Worm (Caenorhabditis elegans) whole organism, L1 larva: ENCODE results near the gene asd-1.

Source experiments
- C04F5.9 ChIP-seq: sonication (generic microtip); optimal IDR thresholded peaks from 2 replicates; lab custom pipeline; 2016; ENCODE audit warnings: missing genetic modification characterization, missing compliant biosample characterization
- C34B4.2 ChIP-seq: sonication (generic microtip); optimal IDR thresholded peaks from 2 replicates; lab custom pipeline; 2017; ENCODE audit warnings: mild to moderate bottlenecking, missing genetic modification characterization, missing compliant biosample characterization
- F16B12.6 ChIP-seq: fragments of 150-350 bp; optimal IDR thresholded peaks from 2 replicates; lab custom pipeline; 2014; ENCODE audit warnings: missing biosample characterization, missing genetic modification characterization
- Y116A8C.19 ChIP-seq: sonication (generic microtip); optimal IDR thresholded peaks from 2 replicates; lab custom pipeline; 2016; ENCODE audit warnings: missing compliant biosample characterization, missing genetic modification characterization, borderline replicate concordance
- aha-1 ChIP-seq: fragments of 150-350 bp; optimal IDR thresholded peaks from 2 replicates; lab custom pipeline; 2014; ENCODE audit warnings: missing biosample characterization, missing genetic modification characterization
- alr-1 ChIP-seq: fragments of 200-800 bp; sonication (Bioruptor generic); optimal IDR thresholded peaks from 2 replicates; lab custom pipeline; 2018; ENCODE audit warnings: borderline replicate concordance, mild to moderate bottlenecking, missing genetic modification characterization, missing compliant biosample characterization
- ceh-82 ChIP-seq, 3 experiments: fragments of 150-350 bp in 1 of 3; sonication (generic microtip) in 2 of 3; optimal IDR thresholded peaks; 2 replicates each; lab custom pipeline; 2014 to 2017; ENCODE audit warnings: missing biosample characterization in 3 of 3, missing genetic modification characterization in 3 of 3
- ceh-88 ChIP-seq: fragments of 200-800 bp; sonication (Bioruptor generic); IDR thresholded peaks from 2 replicates; pipeline ENCODE4 v1.3.6; 2022; ENCODE audit warnings: missing genetic modification characterization, missing compliant biosample characterization
- dsc-1 ChIP-seq: sonication (generic microtip); optimal IDR thresholded peaks from 2 replicates; lab custom pipeline; 2016; ENCODE audit warnings: mild to moderate bottlenecking, missing genetic modification characterization, missing compliant biosample characterization
- efl-1 ChIP-seq, 4 experiments: fragments of 150-350 bp; optimal IDR thresholded peaks in 3 of 4; peaks in 1 of 4; 1 replicate in 1 of 4; 2 replicates in 3 of 4; lab custom pipeline; 2014; ENCODE audit warnings: missing biosample characterization in 2 of 4, missing genetic modification characterization in 2 of 4, missing genetic modification reagents in 2 of 4
- egl-13 ChIP-seq: sonication (generic microtip); optimal IDR thresholded peaks from 2 replicates; lab custom pipeline; 2016; ENCODE audit warnings: missing genotype, missing genetic modification reagents, missing genetic modification characterization, missing compliant biosample characterization
- egl-27 ChIP-seq, 2 experiments: fragments of 150-350 bp in 1 of 2; sonication (generic microtip); optimal IDR thresholded peaks; 3 replicates each; lab custom pipeline; 2017 to 2018; ENCODE audit warnings: missing biosample characterization in 2 of 2, missing genetic modification characterization in 2 of 2, missing genetic modification reagents in 2 of 2
- elt-3 ChIP-seq, 6 experiments: fragments of 150-350 bp in 1 of 6; sonication (generic microtip); optimal IDR thresholded peaks; 2 replicates each; lab custom pipeline; 2017 to 2018; ENCODE audit warnings: missing biosample characterization in 6 of 6, missing genetic modification characterization in 6 of 6, inconsistent platforms in 1 of 6
- fkh-4 ChIP-seq: sonication (generic microtip); optimal IDR thresholded peaks from 2 replicates; lab custom pipeline; 2016; ENCODE audit warnings: missing compliant biosample characterization, missing genetic modification characterization, borderline replicate concordance
- fos-1 ChIP-seq: fragments of 150-350 bp; optimal IDR thresholded peaks from 2 replicates; lab custom pipeline; 2014; ENCODE audit warnings: missing biosample characterization, missing genetic modification characterization
- grh-1 ChIP-seq: fragments of 200-800 bp; sonication (Bioruptor generic); IDR thresholded peaks from 2 replicates; pipeline ENCODE4 v1.3.6; 2022; ENCODE audit warnings: missing genetic modification reagents, missing genetic modification characterization, missing compliant biosample characterization
- irx-1 ChIP-seq: sonication (generic microtip); optimal IDR thresholded peaks from 2 replicates; lab custom pipeline; 2016; ENCODE audit warnings: missing genetic modification characterization, missing compliant biosample characterization
- isw-1 ChIP-seq: fragments of 200-800 bp; sonication (Bioruptor generic); IDR thresholded peaks from 2 replicates; pipeline ENCODE4 v1.3.6; 2022; ENCODE audit warnings: missing genetic modification characterization, missing compliant biosample characterization
- jun-1 ChIP-seq: fragments of 150-350 bp; optimal IDR thresholded peaks from 2 replicates; lab custom pipeline; 2014; ENCODE audit warnings: missing biosample characterization, missing genetic modification reagents, missing genetic modification characterization
- lin-13 ChIP-seq: fragments of 150-350 bp; optimal IDR thresholded peaks from 2 replicates; lab custom pipeline; 2014; ENCODE audit warnings: missing biosample characterization, missing genetic modification reagents, missing genetic modification characterization
- lin-14 ChIP-seq: fragments of 200-800 bp; sonication (Bioruptor generic); optimal IDR thresholded peaks from 2 replicates; lab custom pipeline; 2018; ENCODE audit warnings: mild to moderate bottlenecking, missing genetic modification characterization, moderate library complexity, missing compliant biosample characterization
- lin-35 ChIP-seq, 2 experiments: fragments of 150-350 bp; optimal IDR thresholded peaks; 2 replicates each; lab custom pipeline; 2014; ENCODE audit warnings: missing biosample characterization in 2 of 2, missing genetic modification characterization in 2 of 2, missing genetic modification reagents in 2 of 2
- lir-3 ChIP-seq: sonication (generic microtip); optimal IDR thresholded peaks from 2 replicates; lab custom pipeline; 2016; ENCODE audit warnings: mild to moderate bottlenecking, missing genetic modification characterization, moderate library complexity, missing compliant biosample characterization; ENCODE audit not compliant: poor library complexity
- lsy-2 ChIP-seq, 2 experiments: fragments of 150-350 bp; optimal IDR thresholded peaks; 2 replicates each; lab custom pipeline; 2014; ENCODE audit warnings: missing biosample characterization in 2 of 2, missing genetic modification characterization in 2 of 2
- mab-9 ChIP-seq: fragments of 200-800 bp; sonication (Bioruptor generic); IDR thresholded peaks from 2 replicates; pipeline ENCODE4 v1.3.6; 2022; ENCODE audit warnings: missing genetic modification reagents, missing genetic modification characterization, missing compliant biosample characterization
- mef-2 ChIP-seq: fragments of 150-350 bp; optimal IDR thresholded peaks from 2 replicates; lab custom pipeline; 2014; ENCODE audit warnings: missing biosample characterization, missing genetic modification characterization
- mep-1 ChIP-seq: fragments of 150-350 bp; optimal IDR thresholded peaks from 2 replicates; lab custom pipeline; 2014; ENCODE audit warnings: missing biosample characterization, missing genetic modification characterization
- nhr-20 ChIP-seq: sonication (generic microtip); optimal IDR thresholded peaks from 2 replicates; lab custom pipeline; 2016; ENCODE audit warnings: mild to moderate bottlenecking, missing genetic modification characterization, missing compliant biosample characterization
- nhr-28 ChIP-seq: fragments of 150-350 bp; optimal IDR thresholded peaks from 2 replicates; lab custom pipeline; 2014; ENCODE audit warnings: missing biosample characterization, missing genetic modification characterization
- nhr-71 ChIP-seq: sonication (generic microtip); optimal IDR thresholded peaks from 2 replicates; lab custom pipeline; 2016; ENCODE audit warnings: mild to moderate bottlenecking, missing genetic modification characterization, moderate library complexity, missing compliant biosample characterization
- nhr-85 ChIP-seq: sonication (generic microtip); peaks from one replicate; lab custom pipeline; 2016; ENCODE audit warnings: missing genetic modification characterization, inconsistent platforms, missing compliant biosample characterization
- pag-3 ChIP-seq: sonication (generic microtip); optimal IDR thresholded peaks from 2 replicates; lab custom pipeline; 2017; ENCODE audit warnings: missing genetic modification characterization, mild to moderate bottlenecking, missing compliant biosample characterization, antibody characterized with exemption, borderline replicate concordance; ENCODE audit not compliant: insufficient read depth
- pax-3 ChIP-seq: fragments of 200-800 bp; sonication (Bioruptor generic); optimal IDR thresholded peaks from 2 replicates; lab custom pipeline; 2018; ENCODE audit warnings: mild to moderate bottlenecking, missing genetic modification characterization, moderate library complexity, missing compliant biosample characterization
- pqm-1 ChIP-seq: sonication (generic microtip); optimal IDR thresholded peaks from 3 replicates; lab custom pipeline; 2017; ENCODE audit warnings: missing biosample characterization, missing genetic modification characterization
- rnt-1 ChIP-seq: sonication (generic microtip); optimal IDR thresholded peaks from 2 replicates; lab custom pipeline; 2016; ENCODE audit warnings: mild to moderate bottlenecking, missing genetic modification characterization, moderate library complexity, missing compliant biosample characterization
- skn-1 ChIP-seq: fragments of 150-350 bp; optimal IDR thresholded peaks from 2 replicates; lab custom pipeline; 2014; ENCODE audit warnings: missing biosample characterization, missing genetic modification characterization
- snpc-4 ChIP-seq: fragments of 150-350 bp; optimal IDR thresholded peaks from 2 replicates; lab custom pipeline; 2014; ENCODE audit warnings: missing biosample characterization, missing genetic modification characterization
- snu-23 ChIP-seq: sonication (generic microtip); optimal IDR thresholded peaks from 2 replicates; lab custom pipeline; 2016; ENCODE audit warnings: missing genetic modification characterization, missing compliant biosample characterization
- sup-37 ChIP-seq: fragments of 200-800 bp; sonication (Bioruptor generic); optimal IDR thresholded peaks from 2 replicates; lab custom pipeline; 2018; ENCODE audit warnings: mild to moderate bottlenecking, missing genetic modification characterization, missing compliant biosample characterization
- unc-30 ChIP-seq: sonication (generic microtip); optimal IDR thresholded peaks from 2 replicates; lab custom pipeline; 2017; ENCODE audit warnings: missing biosample characterization, missing genetic modification characterization
- unc-86 ChIP-seq: sonication (generic microtip); optimal IDR thresholded peaks from 2 replicates; lab custom pipeline; 2016; ENCODE audit warnings: missing genetic modification characterization, missing compliant biosample characterization
- vab-15 ChIP-seq: sonication (generic microtip); optimal IDR thresholded peaks from 2 replicates; lab custom pipeline; 2017; ENCODE audit warnings: missing genotype, mild to moderate bottlenecking, missing genetic modification characterization, missing compliant biosample characterization
- zag-1 ChIP-seq: fragments of 150-350 bp; optimal IDR thresholded peaks from 2 replicates; lab custom pipeline; 2014; ENCODE audit warnings: missing biosample characterization, missing genetic modification characterization
- zip-4 ChIP-seq: fragments of 200-800 bp; sonication (Bioruptor generic); optimal IDR thresholded peaks from 2 replicates; lab custom pipeline; 2018; ENCODE audit warnings: mild to moderate bottlenecking, missing genetic modification characterization, moderate library complexity, missing compliant biosample characterization
- ztf-11 ChIP-seq, 2 experiments: sonication (generic microtip); optimal IDR thresholded peaks; 2 replicates each; lab custom pipeline; 2016 to 2017; ENCODE audit warnings: missing genetic modification characterization in 2 of 2, missing biosample characterization in 1 of 2, missing compliant biosample characterization in 1 of 2
- ztf-4 ChIP-seq: fragments of 150-350 bp; optimal IDR thresholded peaks from 2 replicates; lab custom pipeline; 2014; ENCODE audit warnings: missing biosample characterization, missing genetic modification characterization

asd-1 gene

DNA sequence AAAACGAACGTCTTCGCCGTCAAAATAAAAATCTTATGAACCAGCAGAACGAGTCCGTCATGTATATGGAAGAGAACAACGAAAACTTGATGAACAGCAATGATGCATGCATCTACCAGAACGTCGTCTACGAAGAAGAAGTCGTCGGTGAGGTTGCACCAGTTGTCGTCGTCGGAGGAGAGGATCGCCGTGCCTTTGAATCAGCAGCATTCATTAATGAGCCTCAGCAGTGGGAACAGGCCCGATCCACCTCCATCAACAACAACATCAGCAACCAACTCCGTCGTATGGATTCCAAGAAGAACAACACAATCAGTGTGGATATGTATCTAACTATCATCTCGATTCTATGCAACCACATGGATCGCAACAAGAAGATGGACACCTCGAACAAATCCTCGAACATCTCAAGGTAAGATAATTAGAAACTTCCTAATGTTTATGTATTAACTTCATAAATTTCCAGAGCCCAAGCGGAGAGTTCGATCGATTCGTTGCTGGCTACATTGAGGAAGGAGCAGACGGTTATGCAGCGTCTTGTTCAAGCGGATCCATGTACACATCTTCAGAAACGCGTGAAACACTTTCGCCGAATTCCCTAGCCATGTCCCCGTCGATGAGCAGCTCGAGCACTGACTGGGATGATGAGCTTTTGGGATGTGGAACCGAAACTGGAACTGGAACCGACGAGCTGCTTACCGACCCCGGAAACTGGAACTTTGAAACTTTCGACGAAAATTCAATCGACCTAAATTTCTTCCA is 2.6 kb upstream of the asd-1 start:
- no peak for TF ChIP-seq lin-13 (GFP tag; lab: Kevin White, UChicago)
- peak; percentile 14 for TF ChIP-seq rnt-1 (tag; lab: Kevin White, UChicago)
- TF ChIP-seq pax-3 (tag; lab: Kevin White, UChicago), result no peak
- TF ChIP-seq dsc-1, result no peak
- no peak for TF ChIP-seq isw-1 (GFP tag; lab: Robert Waterston, UW)
- TF ChIP-seq ztf-11 (tag; optimal IDR thresholded peaks at IDR 0.05; lab: Kevin White, UChicago), result no peak
- TF ChIP-seq egl-13 (tag; lab: Kevin White, UChicago), result no peak
- 0 out of 2 replicates have a peak, but pooled peaks have one; percentile 1 for TF ChIP-seq mab-9 (GFP tag; lab: Robert Waterston, UW)
- TF ChIP-seq grh-1 (GFP tag; lab: Robert Waterston, UW), result no peak
- TF ChIP-seq nhr-85 (tag; lab: Kevin White, UChicago), result peak; percentile 72
- TF ChIP-seq ztf-4 (tag; lab: Kevin White, UChicago), result peak; percentile 34
- no peak for TF ChIP-seq nhr-28 (tag; lab: Kevin White, UChicago)

DNA sequence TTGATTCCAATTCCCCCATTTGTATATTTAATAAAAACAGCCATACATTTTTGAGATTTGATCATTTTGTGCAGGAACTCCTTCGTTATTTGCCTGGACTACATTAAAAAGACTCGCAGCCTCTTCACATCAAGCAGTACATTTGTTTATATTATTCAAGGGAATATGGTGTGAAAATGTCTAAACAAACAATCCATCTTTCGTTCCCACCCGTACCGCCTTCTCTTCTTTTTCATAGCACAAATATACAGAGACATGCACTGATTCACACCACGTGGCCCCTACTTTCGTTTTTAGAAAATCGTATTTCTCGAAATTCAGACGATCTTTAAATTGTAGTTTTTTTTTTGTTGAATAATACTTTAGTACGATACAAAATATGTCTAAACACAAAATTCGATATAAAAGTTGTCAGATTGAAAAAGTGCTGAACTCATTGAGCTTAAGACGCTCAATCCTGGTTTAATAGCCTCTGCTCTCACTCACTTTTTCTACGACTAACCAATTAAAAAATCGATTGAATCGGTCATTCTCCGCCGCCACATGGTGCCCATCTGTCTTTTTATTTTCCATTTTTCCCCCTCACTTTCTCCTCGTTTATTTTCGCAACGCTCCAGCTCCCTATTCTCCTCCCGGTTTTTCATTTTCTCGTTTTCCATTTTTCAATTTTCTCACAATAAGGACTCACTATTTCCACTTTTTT is 1.6 kb upstream of the asd-1 start:
- TF ChIP-seq lin-13 (GFP tag; lab: Kevin White, UChicago) (peak; percentile 25), alr-1 (tag; lab: Kevin White, UChicago) (no peak), fos-1 (tag; lab: Kevin White, UChicago) (peak; percentile 35), lir-3 (tag; lab: Kevin White, UChicago) (peak; percentile 11), nhr-28 (tag; lab: Kevin White, UChicago) (no peak), lin-35 (GFP tag; optimal IDR thresholded peaks at IDR 0.05; lab: Kevin White, UChicago) (peak in 1 of 2 experiments; percentile 34), egl-27 (tag; optimal IDR thresholded peaks at IDR 0.05; lab: Kevin White, UChicago) (no peak), ceh-82 (tag; optimal IDR thresholded peaks at IDR 0.05; lab: Kevin White, UChicago) (no peak), mef-2 (no peak), elt-3 (tag; optimal IDR thresholded peaks at IDR 0.05; lab: Kevin White, UChicago) (no peak), nhr-71 (peak; percentile 83), zip-4 (GFP tag; lab: Kevin White, UChicago) (peak; percentile 28), grh-1 (GFP tag; lab: Robert Waterston, UW) (no peak; the same call in 1 of the 2 replicates), sup-37 (peak; percentile 41), nhr-20 (tag; lab: Kevin White, UChicago) (peak; percentile 37), snpc-4 (tag; lab: Kevin White, UChicago) (no peak), irx-1 (peak; percentile 35), zag-1 (tag; lab: Kevin White, UChicago) (no peak), fkh-4 (tag; lab: Kevin White, UChicago) (peak; percentile 32), unc-86 (tag; lab: Kevin White, UChicago) (no peak), lin-14 (GFP tag; lab: Kevin White, UChicago) (peak; percentile 22), ceh-88 (GFP tag; lab: Robert Waterston, UW) (no peak), F16B12.6 (tag; lab: Kevin White, UChicago) (no peak), skn-1 (tag; lab: Kevin White, UChicago) (no peak), mep-1 (tag; lab: Kevin White, UChicago) (no peak), vab-15 (tag; lab: Kevin White, UChicago) (no peak), snu-23 (GFP tag; lab: Kevin White, UChicago) (peak; percentile 49), pqm-1 (tag; lab: Kevin White, UChicago) (no peak), C34B4.2 (no peak), pag-3 (tag; lab: Kevin White, UChicago) (no peak), pax-3 (tag; lab: Kevin White, UChicago) (peak; percentile 45), lsy-2 (tag; optimal IDR thresholded peaks at IDR 0.05; lab: Kevin White, UChicago) (peak; percentile 2 to 51), efl-1 (optimal IDR thresholded peaks at IDR 0.05; lab: Kevin White, UChicago) (peak; percentile 44 to 50), efl-1 (GFP tag; optimal IDR thresholded peaks at IDR 0.05 in 1 of 2; lab: Kevin White, UChicago) (peak in 1 of 2 experiments; percentile 8), aha-1 (no peak), jun-1 (no peak), nhr-85 (tag; lab: Kevin White, UChicago) (peak; percentile 80), unc-30 (tag; lab: Kevin White, UChicago) (no peak), C04F5.9 (tag; lab: Kevin White, UChicago) (no peak), Y116A8C.19 (tag; lab: Kevin White, UChicago) (no peak), isw-1 (GFP tag; lab: Robert Waterston, UW) (no peak)
